Worm (Caenorhabditis elegans): ENCODE data around the gene msp-57.

ce11 chrIV:5088814-5089322, 26.5 kb downstream of the msp-57 start, which contains the start of gene ivd-1:
- TF ChIP-seq zfp-2 (tag; optimal IDR thresholded peaks at IDR 0.05) (no peak), snpc-4 (tag; optimal IDR thresholded peaks at IDR 0.05) (no peak), ctbp-1 (GFP tag; IDR thresholded peaks at IDR 0.05) (no peak), mes-2 (tag; optimal IDR thresholded peaks at IDR 0.05; ENCODE audit: poor library complexity, severe bottlenecking) (peak; percentile 38), skn-1 (tag; optimal IDR thresholded peaks at IDR 0.05) (no peak), unc-62 (GFP tag; optimal IDR thresholded peaks at IDR 0.05 in 1 of 2) (peak in 1 of 2 experiments; percentile 68), unc-62 (tag; optimal IDR thresholded peaks at IDR 0.05) (no peak), aly-2 (tag; optimal IDR thresholded peaks at IDR 0.05) (no peak), ZK546.5 (tag; optimal IDR thresholded peaks at IDR 0.05) (no peak)
